Worm (Caenorhabditis elegans) whole organism, L2 larva: Measurements from ENCODE around the gene nrsn-1.

Experiments
- egl-27 ChIP-seq: sonication (generic microtip); optimal IDR thresholded peaks from 3 replicates; lab custom pipeline; 2017; ENCODE audit warnings: missing biosample characterization, missing genetic modification reagents, missing genetic modification characterization
- nhr-25 ChIP-seq: fragments of 150-350 bp; sonication (generic microtip); optimal IDR thresholded peaks from 3 replicates; lab custom pipeline; 2014; ENCODE audit warnings: missing biosample characterization, missing genetic modification characterization
- nhr-6 ChIP-seq: fragments of 150-350 bp; optimal IDR thresholded peaks from 2 replicates; lab custom pipeline; 2014; ENCODE audit warnings: missing biosample characterization, missing genetic modification characterization
- zag-1 ChIP-seq: fragments of 150-350 bp; optimal IDR thresholded peaks from 2 replicates; lab custom pipeline; 2014; ENCODE audit warnings: missing biosample characterization, missing genetic modification characterization

- TF ChIP-seq egl-27 (tag; lab: Kevin White, UChicago), result no peak
- TF ChIP-seq nhr-25 (tag; lab: Kevin White, UChicago), result peak; percentile 24
- TF ChIP-seq zag-1 (tag; lab: Kevin White, UChicago), result no peak
- no peak for TF ChIP-seq nhr-6 (tag; lab: Kevin White, UChicago)
Observed at ce11 chrV:3743172-3743626, 27.4 kb upstream of the nrsn-1 start, which contains the start of gene mtm-9.
